Worm (Caenorhabditis elegans) whole organism, L4 larva: ENCODE data around the gene cyp-34A2.

ENCODE experiments used
- F10B5.3 ChIP-seq: sonication (generic microtip); optimal IDR thresholded peaks from 2 replicates; lab custom pipeline; 2016; ENCODE audit warnings: mild to moderate bottlenecking, missing genetic modification characterization, missing compliant biosample characterization
- F26F4.8 ChIP-seq: fragments of 200-800 bp; sonication (Bioruptor generic); conservative IDR thresholded peaks from 2 replicates; pipeline ENCODE4 v1.3.6; 2022; ENCODE audit warnings: missing genetic modification characterization, missing compliant biosample characterization
- F37D6.2 ChIP-seq: sonication (generic microtip); optimal IDR thresholded peaks from 2 replicates; lab custom pipeline; 2016; ENCODE audit warnings: mild to moderate bottlenecking, missing genetic modification characterization, missing compliant biosample characterization
- R02D3.7 ChIP-seq: fragments of 150-350 bp; sonication (generic microtip); optimal IDR thresholded peaks from 3 replicates; lab custom pipeline; 2014; ENCODE audit warnings: missing biosample characterization, missing genetic modification characterization
- T20F7.1 ChIP-seq: fragments of 200-800 bp; sonication (Bioruptor generic); optimal IDR thresholded peaks from 2 replicates; lab custom pipeline; 2018; ENCODE audit warnings: mild to moderate bottlenecking, missing genetic modification characterization, missing compliant biosample characterization
- ZK546.5 ChIP-seq, 2 experiments: sonication (generic microtip); optimal IDR thresholded peaks; 2 replicates each; lab custom pipeline; 2017; ENCODE audit warnings: missing biosample characterization in 2 of 2, missing genetic modification characterization in 2 of 2
- aha-1 ChIP-seq: fragments of 150-350 bp; peaks from one replicate; lab custom pipeline; 2014; ENCODE audit warnings: missing biosample characterization, missing genetic modification characterization
- aly-2 ChIP-seq: sonication (generic microtip); optimal IDR thresholded peaks from 2 replicates; lab custom pipeline; 2018; ENCODE audit warnings: missing biosample characterization, missing genetic modification characterization
- arid-1 ChIP-seq: fragments of 200-800 bp; sonication (Bioruptor generic); conservative IDR thresholded peaks from 2 replicates; pipeline ENCODE4 v1.3.6; 2022; ENCODE audit warnings: missing genetic modification reagents, missing genetic modification characterization, missing compliant biosample characterization
- daf-19 ChIP-seq: fragments of 200-800 bp; sonication (Bioruptor generic); conservative IDR thresholded peaks from 2 replicates; pipeline ENCODE4 v1.3.6; 2022; ENCODE audit warnings: missing genetic modification characterization, missing compliant biosample characterization
- dpl-1 ChIP-seq: fragments of 150-350 bp; optimal IDR thresholded peaks from 2 replicates; lab custom pipeline; 2014; ENCODE audit warnings: missing biosample characterization, missing genetic modification reagents, missing genetic modification characterization
- dve-1 ChIP-seq: sonication (generic microtip); optimal IDR thresholded peaks from 2 replicates; lab custom pipeline; 2017; ENCODE audit warnings: antibody characterized with exemption, mild to moderate bottlenecking, missing genetic modification characterization, missing compliant biosample characterization; ENCODE audit not compliant: insufficient read depth
- fos-1 ChIP-seq: fragments of 150-350 bp; optimal IDR thresholded peaks from 2 replicates; lab custom pipeline; 2014; ENCODE audit warnings: missing biosample characterization, missing genetic modification characterization
- hlh-11 ChIP-seq: fragments of 200-800 bp; sonication (Bioruptor generic); optimal IDR thresholded peaks from 2 replicates; lab custom pipeline; 2018; ENCODE audit warnings: mild to moderate bottlenecking, missing genetic modification characterization, missing compliant biosample characterization
- hlh-30 ChIP-seq: sonication (generic microtip); optimal IDR thresholded peaks from 2 replicates; lab custom pipeline; 2017; ENCODE audit warnings: antibody characterized with exemption, mild to moderate bottlenecking, missing genetic modification characterization, missing compliant biosample characterization; ENCODE audit not compliant: insufficient read depth
- lin-1 ChIP-seq: fragments of 200-800 bp; sonication (Bioruptor generic); IDR thresholded peaks from 2 replicates; pipeline ENCODE4 v1.3.6; 2022; ENCODE audit warnings: missing genetic modification reagents, missing genetic modification characterization, missing compliant biosample characterization
- lir-3 ChIP-seq: sonication (generic microtip); optimal IDR thresholded peaks from 2 replicates; lab custom pipeline; 2016; ENCODE audit warnings: mild to moderate bottlenecking, missing genetic modification characterization, missing compliant biosample characterization
- madf-5 ChIP-seq, 2 experiments: fragments of 200-800 bp; sonication (Bioruptor generic); IDR thresholded peaks; 2 replicates each; pipeline ENCODE4 v1.3.6; 2022; ENCODE audit warnings: missing compliant biosample characterization in 2 of 2, missing genetic modification characterization in 2 of 2
- nhr-28 ChIP-seq: fragments of 150-350 bp; optimal IDR thresholded peaks from 2 replicates; lab custom pipeline; 2014; ENCODE audit warnings: missing biosample characterization, missing genetic modification characterization
- nhr-41 ChIP-seq: fragments of 200-800 bp; sonication (Bioruptor generic); IDR thresholded peaks from 2 replicates; pipeline ENCODE4 v1.3.6; 2022; ENCODE audit warnings: missing genetic modification reagents, missing genetic modification characterization, missing compliant biosample characterization
- nhr-48 ChIP-seq: sonication (generic microtip); optimal IDR thresholded peaks from 2 replicates; lab custom pipeline; 2016; ENCODE audit warnings: mild to moderate bottlenecking, missing genetic modification characterization, missing compliant biosample characterization
- nhr-76 ChIP-seq: fragments of 150-350 bp; optimal IDR thresholded peaks from 2 replicates; lab custom pipeline; 2014; ENCODE audit warnings: missing biosample characterization, missing genetic modification characterization
- php-3 ChIP-seq: fragments of 200-800 bp; sonication (Bioruptor generic); IDR thresholded peaks from 2 replicates; pipeline ENCODE4 v1.3.6; 2022; ENCODE audit warnings: missing genetic modification reagents, missing genetic modification characterization, missing compliant biosample characterization
- spr-1 ChIP-seq: sonication (generic microtip); optimal IDR thresholded peaks from 2 replicates; lab custom pipeline; 2016; ENCODE audit warnings: mild to moderate bottlenecking, missing genetic modification characterization, missing compliant biosample characterization
- unc-62 ChIP-seq, 3 experiments: fragments of 150-350 bp in 1 of 3; sonication (generic microtip); optimal IDR thresholded peaks in 2 of 3; peaks in 1 of 3; 1 replicate in 1 of 3; 2 replicates in 2 of 3; lab custom pipeline; 2014 to 2017; ENCODE audit warnings: missing biosample characterization in 3 of 3, missing genetic modification characterization in 3 of 3, missing genetic modification reagents in 3 of 3, missing genotype in 1 of 3
- zag-1 ChIP-seq: fragments of 150-350 bp; optimal IDR thresholded peaks from 2 replicates; lab custom pipeline; 2014; ENCODE audit warnings: missing biosample characterization, missing genetic modification characterization
- zip-2 ChIP-seq: fragments of 150-350 bp; optimal IDR thresholded peaks from 2 replicates; lab custom pipeline; 2014; ENCODE audit warnings: missing biosample characterization, missing genetic modification characterization

The cyp-34A2 gene

ce11 chrV:15241259-15241658 is 49.6 kb downstream of the cyp-34A2 start, which contains the start of gene chil-12:
chil-12 (plus strand) TSS chrV:15241559.
- TF ChIP-seq nhr-76 (tag; lab: Kevin White, UChicago) (no peak), lin-1 (GFP tag; lab: Robert Waterston, UW) (no peak), F37D6.2 (tag; lab: Kevin White, UChicago) (no peak), fos-1 (tag; lab: Kevin White, UChicago) (no peak), dve-1 (no peak), dpl-1 (GFP tag; lab: Kevin White, UChicago) (no peak), nhr-41 (GFP tag; lab: Robert Waterston, UW) (no peak), daf-19 (GFP tag; lab: Robert Waterston, UW) (no peak), aly-2 (tag; lab: Kevin White, UChicago) (no peak), hlh-11 (no peak), ZK546.5 (tag; optimal IDR thresholded peaks at IDR 0.05; lab: Kevin White, UChicago) (no peak), R02D3.7 (tag; lab: Kevin White, UChicago) (no peak), arid-1 (GFP tag; lab: Robert Waterston, UW) (no peak), spr-1 (tag; lab: Kevin White, UChicago) (no peak), php-3 (GFP tag; lab: Robert Waterston, UW) (no peak), F26F4.8 (no peak), lir-3 (tag; lab: Kevin White, UChicago) (no peak), nhr-48 (tag; lab: Kevin White, UChicago) (no peak), hlh-30 (no peak), T20F7.1 (GFP tag; lab: Kevin White, UChicago) (no peak)

- TF ChIP-seq unc-62 (GFP tag; optimal IDR thresholded peaks at IDR 0.05 in 1 of 2; lab: Kevin White, UChicago) (no peak), unc-62 (tag; optimal IDR thresholded peaks at IDR 0.05; lab: Kevin White, UChicago) (no peak), nhr-28 (tag; lab: Kevin White, UChicago) (no peak), nhr-76 (tag; lab: Kevin White, UChicago) (no peak), aha-1 (tag; lab: Kevin White, UChicago) (no peak), F10B5.3 (tag; lab: Kevin White, UChicago) (no peak), madf-5 (GFP tag; IDR thresholded peaks at IDR 0.05; lab: Robert Waterston, UW) (no peak), zag-1 (tag; lab: Kevin White, UChicago) (no peak), hlh-30 (no peak), zip-2 (tag; lab: Kevin White, UChicago) (no peak)
Observed at ce11 chrV:15240215-15240614, 50.7 kb downstream of the cyp-34A2 start, which contains the start of gene srw-11. srw-11 (minus strand) TSS chrV:15240315.
